Worm (Caenorhabditis elegans) whole organism, young adult: Measurements from ENCODE around the gene srw-67.
A peak's percentile ranks its signal among the peaks of the same experiment; 100 is the strongest.

Experiments
- B0261.1 ChIP-seq: sonication (generic microtip); optimal IDR thresholded peaks from 2 replicates; lab custom pipeline; 2016; ENCODE audit warnings: mild to moderate bottlenecking, missing genetic modification characterization, moderate library complexity, missing compliant biosample characterization
- C06A6.2 ChIP-seq: fragments of 200-800 bp; sonication (Bioruptor generic); conservative IDR thresholded peaks from 2 replicates; pipeline ENCODE4 v1.3.6; 2022; ENCODE audit warnings: missing genetic modification characterization, missing compliant biosample characterization
- F10E7.11 ChIP-seq: sonication (generic microtip); optimal IDR thresholded peaks from 2 replicates; lab custom pipeline; 2017; ENCODE audit warnings: mild to moderate bottlenecking, missing genetic modification characterization, moderate library complexity, missing compliant biosample characterization
- F33H1.4 ChIP-seq: fragments of 200-800 bp; sonication (Bioruptor generic); IDR thresholded peaks from 2 replicates; pipeline ENCODE4 v1.3.6; 2022; ENCODE audit warnings: missing genetic modification reagents, missing genetic modification characterization, missing compliant biosample characterization
- F37B4.10 ChIP-seq: fragments of 200-800 bp; sonication (Bioruptor generic); IDR thresholded peaks from 2 replicates; pipeline ENCODE4 v1.3.6; 2022; ENCODE audit warnings: missing genetic modification characterization, missing compliant biosample characterization
- F39B2.1 ChIP-seq: fragments of 200-800 bp; sonication (Bioruptor generic); IDR thresholded peaks from 2 replicates; pipeline ENCODE4 v1.3.6; 2022; ENCODE audit warnings: missing genetic modification reagents, missing genetic modification characterization, missing compliant biosample characterization
- F52B5.7 ChIP-seq: sonication (generic microtip); optimal IDR thresholded peaks from 2 replicates; lab custom pipeline; 2016; ENCODE audit warnings: mild to moderate bottlenecking, missing genetic modification characterization, missing compliant biosample characterization
- F55B11.4 ChIP-seq: sonication (generic microtip); optimal IDR thresholded peaks from 2 replicates; lab custom pipeline; 2016; ENCODE audit warnings: missing compliant biosample characterization, missing genetic modification characterization, borderline replicate concordance; ENCODE audit not compliant: insufficient read depth
- F57A8.1 ChIP-seq: fragments of 200-800 bp; sonication (Bioruptor generic); optimal IDR thresholded peaks from 2 replicates; lab custom pipeline; 2018; ENCODE audit warnings: mild to moderate bottlenecking, missing genetic modification characterization, moderate library complexity, missing compliant biosample characterization
- K11D2.4 ChIP-seq: fragments of 200-800 bp; sonication (Bioruptor generic); IDR thresholded peaks from 2 replicates; pipeline ENCODE4 v1.3.6; 2022; ENCODE audit warnings: missing genetic modification reagents, missing genetic modification characterization, missing compliant biosample characterization
- T07F8.4 ChIP-seq: sonication (generic microtip); optimal IDR thresholded peaks from 2 replicates; lab custom pipeline; 2016; ENCODE audit warnings: mild to moderate bottlenecking, missing genetic modification characterization, moderate library complexity, missing compliant biosample characterization
- Y67H2A.10 ChIP-seq: fragments of 200-800 bp; sonication (Bioruptor generic); conservative IDR thresholded peaks from 2 replicates; pipeline ENCODE4 v1.3.6; 2022; ENCODE audit warnings: missing genetic modification reagents, missing genetic modification characterization, missing compliant biosample characterization
- aptf-3 ChIP-seq: fragments of 200-800 bp; sonication (Bioruptor generic); IDR thresholded peaks from 2 replicates; pipeline ENCODE4 v1.3.6; 2022; ENCODE audit warnings: missing genetic modification characterization, missing compliant biosample characterization
- attf-3 ChIP-seq: fragments of 200-800 bp; sonication (Bioruptor generic); conservative IDR thresholded peaks from 2 replicates; pipeline ENCODE4 v1.3.6; 2022; ENCODE audit warnings: missing genetic modification reagents, missing genetic modification characterization, missing compliant biosample characterization
- bed-1 ChIP-seq: fragments of 200-800 bp; sonication (Bioruptor generic); IDR thresholded peaks from 2 replicates; pipeline ENCODE4 v1.3.6; 2022; ENCODE audit warnings: missing genetic modification reagents, missing genetic modification characterization, missing compliant biosample characterization
- bed-2 ChIP-seq: fragments of 200-800 bp; sonication (Bioruptor generic); IDR thresholded peaks from 2 replicates; pipeline ENCODE4 v1.3.6; 2022; ENCODE audit warnings: missing genetic modification reagents, missing genetic modification characterization, missing compliant biosample characterization
- ceh-27 ChIP-seq: fragments of 200-800 bp; sonication (Bioruptor generic); optimal IDR thresholded peaks from 2 replicates; lab custom pipeline; 2018; ENCODE audit warnings: mild to moderate bottlenecking, missing genetic modification characterization, moderate library complexity, missing compliant biosample characterization
- egl-18 ChIP-seq: fragments of 200-800 bp; sonication (Bioruptor generic); IDR thresholded peaks from 2 replicates; pipeline ENCODE4 v1.3.6; 2022; ENCODE audit warnings: missing genetic modification reagents, missing genetic modification characterization, missing compliant biosample characterization
- egrh-3 ChIP-seq: fragments of 200-800 bp; sonication (Bioruptor generic); IDR thresholded peaks from 2 replicates; pipeline ENCODE4 v1.3.6; 2022; ENCODE audit warnings: missing genetic modification reagents, missing genetic modification characterization, missing compliant biosample characterization
- ekl-4 ChIP-seq: fragments of 200-800 bp; sonication (Bioruptor generic); IDR thresholded peaks from 2 replicates; pipeline ENCODE4 v1.3.6; 2022; ENCODE audit warnings: missing genetic modification reagents, missing genetic modification characterization, missing compliant biosample characterization
- fkh-3 ChIP-seq: sonication (generic microtip); optimal IDR thresholded peaks from 2 replicates; lab custom pipeline; 2016; ENCODE audit warnings: mild to moderate bottlenecking, missing genetic modification characterization, missing compliant biosample characterization
- hmg-20 ChIP-seq: fragments of 200-800 bp; sonication (Bioruptor generic); IDR thresholded peaks from 2 replicates; pipeline ENCODE4 v1.3.6; 2022; ENCODE audit warnings: missing genetic modification reagents, missing genetic modification characterization, missing compliant biosample characterization
- hsf-1 ChIP-seq: fragments of 200-800 bp; sonication (Bioruptor generic); IDR thresholded peaks from 2 replicates; pipeline ENCODE4 v1.3.6; 2022; ENCODE audit warnings: missing genetic modification reagents, missing genetic modification characterization, missing compliant biosample characterization
- madf-3 ChIP-seq: fragments of 200-800 bp; sonication (Bioruptor generic); IDR thresholded peaks from 2 replicates; pipeline ENCODE4 v1.3.6; 2022; ENCODE audit warnings: missing genetic modification reagents, missing genetic modification characterization, missing compliant biosample characterization
- mcd-1 ChIP-seq: fragments of 200-800 bp; sonication (Bioruptor generic); IDR thresholded peaks from 2 replicates; pipeline ENCODE4 v1.3.6; 2022; ENCODE audit warnings: missing genetic modification reagents, missing genetic modification characterization, missing compliant biosample characterization
- mel-28 ChIP-seq: sonication (generic microtip); optimal IDR thresholded peaks from 2 replicates; lab custom pipeline; 2016; ENCODE audit warnings: borderline replicate concordance, mild to moderate bottlenecking, missing genetic modification characterization, missing compliant biosample characterization
- nfya-2 ChIP-seq: fragments of 200-800 bp; sonication (Bioruptor generic); IDR thresholded peaks from 2 replicates; pipeline ENCODE4 v1.3.6; 2022; ENCODE audit warnings: missing genetic modification reagents, missing genetic modification characterization, missing compliant biosample characterization
- nhr-90 ChIP-seq: sonication (generic microtip); optimal IDR thresholded peaks from 2 replicates; lab custom pipeline; 2016; ENCODE audit warnings: missing genotype, mild to moderate bottlenecking, missing genetic modification characterization, missing compliant biosample characterization
- pbrm-1 ChIP-seq: fragments of 200-800 bp; sonication (Bioruptor generic); IDR thresholded peaks from 2 replicates; pipeline ENCODE4 v1.3.6; 2022; ENCODE audit warnings: missing genetic modification reagents, missing genetic modification characterization, missing compliant biosample characterization
- rpc-1 ChIP-seq, 2 experiments: fragments of 150-350 bp in 1 of 2; sonication (generic microtip) in 1 of 2; optimal IDR thresholded peaks; 2 replicates each; lab custom pipeline; 2014 to 2018; ENCODE audit warnings: missing biosample characterization in 1 of 2, missing genetic modification characterization in 1 of 2, missing genetic modification reagents in 1 of 2, missing genotype in 1 of 2
- sea-2 ChIP-seq: fragments of 200-800 bp; sonication (Bioruptor generic); IDR thresholded peaks from 2 replicates; pipeline ENCODE4 v1.3.6; 2022; ENCODE audit warnings: missing genetic modification characterization, missing compliant biosample characterization
- snpc-3.4 ChIP-seq: sonication (generic microtip); optimal IDR thresholded peaks from 2 replicates; lab custom pipeline; 2017; ENCODE audit warnings: missing genetic modification characterization, mild to moderate bottlenecking, missing compliant biosample characterization, antibody characterized with exemption, moderate library complexity, missing genotype, missing genetic modification reagents
- snpc-4 ChIP-seq, 5 experiments: fragments of 150-350 bp in 1 of 5; sonication (generic microtip) in 4 of 5; optimal IDR thresholded peaks; 2 replicates each; lab custom pipeline; 2014 to 2018; ENCODE audit warnings: missing genetic modification characterization in 5 of 5, missing biosample characterization in 3 of 5, antibody characterized with exemption in 2 of 5, mild to moderate bottlenecking in 2 of 5, missing compliant biosample characterization in 2 of 5, missing genotype in 2 of 5, moderate library complexity in 2 of 5, missing genetic modification reagents in 1 of 5
- unc-130 ChIP-seq: sonication (generic microtip); optimal IDR thresholded peaks from 2 replicates; lab custom pipeline; 2016; ENCODE audit warnings: missing genetic modification reagents, missing genetic modification characterization, missing compliant biosample characterization
- zfh-2 ChIP-seq: fragments of 200-800 bp; sonication (Bioruptor generic); conservative IDR thresholded peaks from 2 replicates; pipeline ENCODE4 v1.3.6; 2022; ENCODE audit warnings: missing genetic modification reagents, missing genetic modification characterization, missing compliant biosample characterization
- ztf-18 ChIP-seq: sonication (generic microtip); optimal IDR thresholded peaks from 2 replicates; lab custom pipeline; 2016; ENCODE audit warnings: missing genotype, mild to moderate bottlenecking, missing genetic modification characterization, missing compliant biosample characterization
- ztf-25 ChIP-seq: fragments of 200-800 bp; sonication (Bioruptor generic); IDR thresholded peaks from 2 replicates; pipeline ENCODE4 v1.3.6; 2022; ENCODE audit warnings: missing genetic modification reagents, missing genetic modification characterization, missing compliant biosample characterization
- ztf-28 ChIP-seq: fragments of 200-800 bp; sonication (Bioruptor generic); IDR thresholded peaks from 2 replicates; pipeline ENCODE4 v1.3.6; 2022; ENCODE audit warnings: missing genetic modification reagents, missing genetic modification characterization, missing compliant biosample characterization
- ztf-6 ChIP-seq: fragments of 200-800 bp; sonication (Bioruptor generic); IDR thresholded peaks from 2 replicates; pipeline ENCODE4 v1.3.6; 2022; ENCODE audit warnings: missing genetic modification reagents, missing genetic modification characterization, missing compliant biosample characterization

The srw-67 gene

ce11 chrV:7436911-7437310, 19.5 kb downstream of the srw-67 start (continued):
- TF ChIP-seq F33H1.4 (GFP tag; lab: Robert Waterston, UW) (no peak), fkh-3 (tag; lab: Kevin White, UChicago) (peak; percentile 12)

- TF ChIP-seq K11D2.4 (GFP tag; lab: Robert Waterston, UW) (0 out of 2 replicates have a peak, but pooled peaks have one; percentile 16), mcd-1 (GFP tag; lab: Robert Waterston, UW) (peak; percentile 18; the same call in 1 of the 2 replicates), egrh-3 (GFP tag; lab: Robert Waterston, UW) (no peak), F52B5.7 (tag; lab: Kevin White, UChicago) (peak; percentile 10), F10E7.11 (peak; percentile 63), T07F8.4 (no peak)
Observed at ce11 chrV:7437538-7437937, 20.1 kb downstream of the srw-67 start, which contains the start of gene F25E5.9. F25E5.9 (minus strand) TSS chrV:7437919.

ce11 chrV:7437985-7438384, 20.5 kb downstream of the srw-67 start, which contains the start of gene F25E5.16:
F25E5.16 (plus strand) TSS chrV:7438285.
- TF ChIP-seq B0261.1 (tag; lab: Kevin White, UChicago) (no peak), nhr-90 (no peak), ztf-18 (no peak), zfh-2 (no peak), bed-2 (no peak), hsf-1 (GFP tag; lab: Robert Waterston, UW) (no peak), F10E7.11 (no peak), snpc-4 (GFP tag; optimal IDR thresholded peaks at IDR 0.05; lab: Kevin White, UChicago) (no peak), snpc-4 (tag; optimal IDR thresholded peaks at IDR 0.05; lab: Kevin White, UChicago) (no peak), C06A6.2 (GFP tag; lab: Robert Waterston, UW) (no peak), unc-130 (GFP tag; lab: Kevin White, UChicago) (no peak), F55B11.4 (tag; lab: Kevin White, UChicago) (no peak), F57A8.1 (GFP tag; lab: Kevin White, UChicago) (no peak), ztf-6 (GFP tag; lab: Robert Waterston, UW) (no peak), madf-3 (GFP tag; lab: Robert Waterston, UW) (no peak), F39B2.1 (GFP tag; lab: Robert Waterston, UW) (no peak), snpc-3.4 (no peak), ceh-27 (GFP tag; lab: Kevin White, UChicago) (no peak)

- TF ChIP-seq aptf-3 (GFP tag; lab: Robert Waterston, UW), result no peak
- no peak for TF ChIP-seq nfya-2 (GFP tag; lab: Robert Waterston, UW)
- no peak for TF ChIP-seq hmg-20 (GFP tag; lab: Robert Waterston, UW)
- no peak for TF ChIP-seq rpc-1 (optimal IDR thresholded peaks at IDR 0.05; lab: Kevin White, UChicago)
- TF ChIP-seq rpc-1 (tag; optimal IDR thresholded peaks at IDR 0.05; lab: Kevin White, UChicago), result no peak
- no peak for TF ChIP-seq mel-28 (tag; lab: Kevin White, UChicago)
Observed at ce11 chrV:7439807-7440206, 22.3 kb downstream of the srw-67 start, which contains the start of gene try-13. try-13 (plus strand) TSS chrV:7440107.

- TF ChIP-seq pbrm-1 (GFP tag; lab: Robert Waterston, UW) (0 out of 2 replicates have a peak, but pooled peaks have one; percentile 34), bed-1 (0 out of 2 replicates have a peak, but pooled peaks have one; percentile 20), Y67H2A.10 (peak; percentile 19; the same call in 1 of the 2 replicates), egl-18 (GFP tag; lab: Robert Waterston, UW) (0 out of 2 replicates have a peak, but pooled peaks have one; percentile 53), ztf-6 (GFP tag; lab: Robert Waterston, UW) (0 out of 2 replicates have a peak, but pooled peaks have one; percentile 35), sea-2 (GFP tag; lab: Robert Waterston, UW) (0 out of 2 replicates have a peak, but pooled peaks have one; percentile 33), ztf-28 (GFP tag; lab: Robert Waterston, UW) (0 out of 2 replicates have a peak, but pooled peaks have one; percentile 43), F37B4.10 (peak; percentile 94; the same call in 1 of the 2 replicates), attf-3 (GFP tag; lab: Robert Waterston, UW) (peak; percentile 62), ekl-4 (GFP tag; lab: Robert Waterston, UW) (peak; percentile 21; the same call in 1 of the 2 replicates), egrh-3 (GFP tag; lab: Robert Waterston, UW) (peak; percentile 88), F39B2.1 (GFP tag; lab: Robert Waterston, UW) (0 out of 2 replicates have a peak, but pooled peaks have one; percentile 51), bed-2 (peak; percentile 9; the same call in 1 of the 2 replicates), ztf-25 (GFP tag; lab: Robert Waterston, UW) (0 out of 2 replicates have a peak, but pooled peaks have one; percentile 75)
Observed at ce11 chrV:7443480-7443879, 26.0 kb downstream of the srw-67 start.
